Worm (Caenorhabditis elegans) whole organism, young adult: Measurements from ENCODE around the gene clec-122.

Source experiments
- B0035.1 ChIP-seq: sonication (generic microtip); optimal IDR thresholded peaks from 2 replicates; lab custom pipeline; 2016; ENCODE audit warnings: missing genetic modification characterization, mild to moderate bottlenecking, missing compliant biosample characterization, missing genotype, missing genetic modification reagents
- B0261.1 ChIP-seq: sonication (generic microtip); optimal IDR thresholded peaks from 2 replicates; lab custom pipeline; 2016; ENCODE audit warnings: mild to moderate bottlenecking, missing genetic modification characterization, moderate library complexity, missing compliant biosample characterization
- F33H1.4 ChIP-seq: fragments of 200-800 bp; sonication (Bioruptor generic); IDR thresholded peaks from 2 replicates; pipeline ENCODE4 v1.3.6; 2022; ENCODE audit warnings: missing genetic modification reagents, missing genetic modification characterization, missing compliant biosample characterization
- F52B5.7 ChIP-seq: sonication (generic microtip); optimal IDR thresholded peaks from 2 replicates; lab custom pipeline; 2016; ENCODE audit warnings: mild to moderate bottlenecking, missing genetic modification characterization, missing compliant biosample characterization
- F57C9.4 ChIP-seq: sonication (generic microtip); optimal IDR thresholded peaks from 2 replicates; lab custom pipeline; 2017; ENCODE audit warnings: mild to moderate bottlenecking, missing genetic modification characterization, missing compliant biosample characterization
- K11D2.4 ChIP-seq: fragments of 200-800 bp; sonication (Bioruptor generic); IDR thresholded peaks from 2 replicates; pipeline ENCODE4 v1.3.6; 2022; ENCODE audit warnings: missing genetic modification reagents, missing genetic modification characterization, missing compliant biosample characterization
- K12H6.12 ChIP-seq: fragments of 200-800 bp; sonication (Bioruptor generic); optimal IDR thresholded peaks from 2 replicates; lab custom pipeline; 2018; ENCODE audit warnings: mild to moderate bottlenecking, missing genetic modification characterization, missing compliant biosample characterization
- Y95B8A.8 ChIP-seq: fragments of 200-800 bp; sonication (Bioruptor generic); IDR thresholded peaks from 2 replicates; pipeline ENCODE4 v1.3.6; 2022; ENCODE audit warnings: missing genetic modification reagents, missing genetic modification characterization, missing compliant biosample characterization
- aptf-3 ChIP-seq: fragments of 200-800 bp; sonication (Bioruptor generic); IDR thresholded peaks from 2 replicates; pipeline ENCODE4 v1.3.6; 2022; ENCODE audit warnings: missing genetic modification characterization, missing compliant biosample characterization
- attf-3 ChIP-seq: fragments of 200-800 bp; sonication (Bioruptor generic); conservative IDR thresholded peaks from 2 replicates; pipeline ENCODE4 v1.3.6; 2022; ENCODE audit warnings: missing genetic modification reagents, missing genetic modification characterization, missing compliant biosample characterization
- attf-6 ChIP-seq: fragments of 200-800 bp; sonication (Bioruptor generic); IDR thresholded peaks from 2 replicates; pipeline ENCODE4 v1.3.6; 2022; ENCODE audit warnings: missing genetic modification reagents, missing genetic modification characterization, missing compliant biosample characterization
- bed-2 ChIP-seq: fragments of 200-800 bp; sonication (Bioruptor generic); IDR thresholded peaks from 2 replicates; pipeline ENCODE4 v1.3.6; 2022; ENCODE audit warnings: missing genetic modification reagents, missing genetic modification characterization, missing compliant biosample characterization
- cebp-2 ChIP-seq: fragments of 200-800 bp; sonication (Bioruptor generic); IDR thresholded peaks from 2 replicates; pipeline ENCODE4 v1.3.6; 2022; ENCODE audit warnings: missing genetic modification characterization, missing compliant biosample characterization
- ceh-100 ChIP-seq: fragments of 200-800 bp; sonication (Bioruptor generic); IDR thresholded peaks from 2 replicates; pipeline ENCODE4 v1.3.6; 2022; ENCODE audit warnings: missing genetic modification reagents, missing genetic modification characterization, missing compliant biosample characterization
- ceh-40 ChIP-seq: fragments of 200-800 bp; sonication (Bioruptor generic); IDR thresholded peaks from 2 replicates; pipeline ENCODE4 v1.3.6; 2022; ENCODE audit warnings: missing genetic modification characterization, missing compliant biosample characterization
- dox-1 ChIP-seq: fragments of 200-800 bp; sonication (Bioruptor generic); IDR thresholded peaks from 2 replicates; pipeline ENCODE4 v1.3.6; 2022; ENCODE audit warnings: missing genetic modification reagents, missing genetic modification characterization, missing compliant biosample characterization
- dpff-1 ChIP-seq: sonication (generic microtip); optimal IDR thresholded peaks from 2 replicates; lab custom pipeline; 2017; ENCODE audit warnings: mild to moderate bottlenecking, missing genetic modification characterization, missing compliant biosample characterization
- egrh-3 ChIP-seq: fragments of 200-800 bp; sonication (Bioruptor generic); IDR thresholded peaks from 2 replicates; pipeline ENCODE4 v1.3.6; 2022; ENCODE audit warnings: missing genetic modification reagents, missing genetic modification characterization, missing compliant biosample characterization
- gei-17 ChIP-seq: fragments of 200-800 bp; sonication (Bioruptor generic); optimal IDR thresholded peaks from 2 replicates; lab custom pipeline; 2018; ENCODE audit warnings: mild to moderate bottlenecking, missing genetic modification characterization, missing compliant biosample characterization
- him-1 ChIP-seq: sonication (generic microtip); optimal IDR thresholded peaks from 2 replicates; lab custom pipeline; 2016; ENCODE audit warnings: missing genotype, missing genetic modification reagents, missing genetic modification characterization, missing compliant biosample characterization
- hmg-1.2 ChIP-seq: fragments of 200-800 bp; sonication (Bioruptor generic); IDR thresholded peaks from 2 replicates; pipeline ENCODE4 v1.3.6; 2022; ENCODE audit warnings: missing genetic modification reagents, missing genetic modification characterization, missing compliant biosample characterization
- hrde-1 ChIP-seq: sonication (generic microtip); optimal IDR thresholded peaks from 2 replicates; lab custom pipeline; 2016; ENCODE audit warnings: missing genetic modification characterization, mild to moderate bottlenecking, missing compliant biosample characterization, moderate library complexity, missing genotype, missing genetic modification reagents, borderline replicate concordance
- lag-1 ChIP-seq: fragments of 200-800 bp; sonication (Bioruptor generic); IDR thresholded peaks from 2 replicates; pipeline ENCODE4 v1.3.6; 2022; ENCODE audit warnings: missing genetic modification reagents, missing genetic modification characterization, missing compliant biosample characterization
- lin-40 ChIP-seq: sonication (generic microtip); optimal IDR thresholded peaks from 2 replicates; lab custom pipeline; 2016; ENCODE audit warnings: missing genetic modification characterization, mild to moderate bottlenecking, missing compliant biosample characterization, missing genotype, missing genetic modification reagents
- mcd-1 ChIP-seq: fragments of 200-800 bp; sonication (Bioruptor generic); IDR thresholded peaks from 2 replicates; pipeline ENCODE4 v1.3.6; 2022; ENCODE audit warnings: missing genetic modification reagents, missing genetic modification characterization, missing compliant biosample characterization
- nfya-2 ChIP-seq: fragments of 200-800 bp; sonication (Bioruptor generic); IDR thresholded peaks from 2 replicates; pipeline ENCODE4 v1.3.6; 2022; ENCODE audit warnings: missing genetic modification reagents, missing genetic modification characterization, missing compliant biosample characterization
- nfyb-1 ChIP-seq: fragments of 200-800 bp; sonication (Bioruptor generic); IDR thresholded peaks from 2 replicates; pipeline ENCODE4 v1.3.6; 2022; ENCODE audit warnings: missing genetic modification reagents, missing genetic modification characterization, missing compliant biosample characterization
- nhr-179 ChIP-seq: sonication (generic microtip); optimal IDR thresholded peaks from 2 replicates; lab custom pipeline; 2016; ENCODE audit warnings: mild to moderate bottlenecking, missing genetic modification characterization, missing compliant biosample characterization
- nhr-27 ChIP-seq: fragments of 200-800 bp; sonication (Bioruptor generic); optimal IDR thresholded peaks from 2 replicates; lab custom pipeline; 2018; ENCODE audit warnings: mild to moderate bottlenecking, missing genetic modification characterization, moderate library complexity, missing compliant biosample characterization
- nhr-90 ChIP-seq: sonication (generic microtip); optimal IDR thresholded peaks from 2 replicates; lab custom pipeline; 2016; ENCODE audit warnings: missing genotype, mild to moderate bottlenecking, missing genetic modification characterization, missing compliant biosample characterization
- rcor-1 ChIP-seq: fragments of 200-800 bp; sonication (Bioruptor generic); IDR thresholded peaks from 2 replicates; pipeline ENCODE4 v1.3.6; 2022; ENCODE audit warnings: missing genetic modification reagents, missing genetic modification characterization, missing compliant biosample characterization
- rpc-1 ChIP-seq, 2 experiments: fragments of 150-350 bp in 1 of 2; sonication (generic microtip) in 1 of 2; optimal IDR thresholded peaks; 2 replicates each; lab custom pipeline; 2014 to 2018; ENCODE audit warnings: missing biosample characterization in 1 of 2, missing genetic modification characterization in 1 of 2, missing genetic modification reagents in 1 of 2, missing genotype in 1 of 2
- sea-2 ChIP-seq: fragments of 200-800 bp; sonication (Bioruptor generic); IDR thresholded peaks from 2 replicates; pipeline ENCODE4 v1.3.6; 2022; ENCODE audit warnings: missing genetic modification characterization, missing compliant biosample characterization
- snpc-1.1 ChIP-seq: sonication (generic microtip); optimal IDR thresholded peaks from 2 replicates; lab custom pipeline; 2017; ENCODE audit warnings: missing genetic modification characterization, mild to moderate bottlenecking, missing compliant biosample characterization, antibody characterized with exemption, moderate library complexity, missing genotype, missing genetic modification reagents; ENCODE audit not compliant: insufficient read depth
- snpc-3.4 ChIP-seq: sonication (generic microtip); optimal IDR thresholded peaks from 2 replicates; lab custom pipeline; 2017; ENCODE audit warnings: missing genetic modification characterization, mild to moderate bottlenecking, missing compliant biosample characterization, antibody characterized with exemption, moderate library complexity, missing genotype, missing genetic modification reagents
- snpc-4 ChIP-seq, 5 experiments: fragments of 150-350 bp in 1 of 5; sonication (generic microtip) in 4 of 5; optimal IDR thresholded peaks; 2 replicates each; lab custom pipeline; 2014 to 2018; ENCODE audit warnings: missing genetic modification characterization in 5 of 5, missing biosample characterization in 3 of 5, antibody characterized with exemption in 2 of 5, mild to moderate bottlenecking in 2 of 5, missing compliant biosample characterization in 2 of 5, missing genotype in 2 of 5, moderate library complexity in 2 of 5, missing genetic modification reagents in 1 of 5
- sptf-2 ChIP-seq: fragments of 200-800 bp; sonication (Bioruptor generic); optimal IDR thresholded peaks from 2 replicates; lab custom pipeline; 2018; ENCODE audit warnings: mild to moderate bottlenecking, missing genetic modification characterization, missing compliant biosample characterization
- tbp1 ChIP-seq: fragments of 200-800 bp; sonication (Bioruptor generic); optimal IDR thresholded peaks from 2 replicates; lab custom pipeline; 2018; ENCODE audit warnings: mild to moderate bottlenecking, missing genetic modification characterization, missing compliant biosample characterization
- zfh-2 ChIP-seq: fragments of 200-800 bp; sonication (Bioruptor generic); conservative IDR thresholded peaks from 2 replicates; pipeline ENCODE4 v1.3.6; 2022; ENCODE audit warnings: missing genetic modification reagents, missing genetic modification characterization, missing compliant biosample characterization
- ztf-28 ChIP-seq: fragments of 200-800 bp; sonication (Bioruptor generic); IDR thresholded peaks from 2 replicates; pipeline ENCODE4 v1.3.6; 2022; ENCODE audit warnings: missing genetic modification reagents, missing genetic modification characterization, missing compliant biosample characterization
- ztf-3 ChIP-seq: fragments of 200-800 bp; sonication (Bioruptor generic); optimal IDR thresholded peaks from 2 replicates; lab custom pipeline; 2018; ENCODE audit warnings: mild to moderate bottlenecking, missing genetic modification characterization, missing compliant biosample characterization

Gene clec-122

DNA sequence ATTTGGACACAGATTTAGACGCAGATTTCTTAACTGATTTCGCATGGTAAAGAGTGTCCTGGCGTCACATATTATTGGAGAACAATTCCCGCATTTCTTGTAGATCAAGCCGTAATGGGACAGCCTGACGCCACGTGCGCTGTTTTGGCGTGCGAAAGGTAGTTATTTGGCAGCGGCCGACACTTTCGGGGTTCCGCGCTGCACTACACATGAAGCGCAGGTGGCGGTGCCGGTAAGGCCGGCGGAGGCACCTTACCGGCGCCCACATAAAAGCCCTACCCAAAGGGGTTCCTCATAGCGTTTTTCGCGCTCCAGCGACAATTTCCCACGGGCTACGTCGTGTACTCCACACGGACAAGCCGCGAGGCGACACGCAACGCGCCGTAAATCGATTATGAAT, 4.2 kb downstream of the clec-122 start (continued):
- no peak for TF ChIP-seq attf-6 (GFP tag; lab: Robert Waterston, UW)
- TF ChIP-seq B0035.1 (tag; lab: Kevin White, UChicago), result no peak
- TF ChIP-seq rcor-1 (GFP tag; lab: Robert Waterston, UW), result no peak
- no peak for TF ChIP-seq lin-40 (tag; lab: Kevin White, UChicago)
- TF ChIP-seq aptf-3, result no peak
- TF ChIP-seq ceh-40, result no peak
- TF ChIP-seq F52B5.7, result no peak
- TF ChIP-seq attf-3 (GFP tag; lab: Robert Waterston, UW), result 0 out of 2 replicates have a peak, but pooled peaks have one; percentile 7
- TF ChIP-seq, all 124 proteins: peak for 8

DNA sequence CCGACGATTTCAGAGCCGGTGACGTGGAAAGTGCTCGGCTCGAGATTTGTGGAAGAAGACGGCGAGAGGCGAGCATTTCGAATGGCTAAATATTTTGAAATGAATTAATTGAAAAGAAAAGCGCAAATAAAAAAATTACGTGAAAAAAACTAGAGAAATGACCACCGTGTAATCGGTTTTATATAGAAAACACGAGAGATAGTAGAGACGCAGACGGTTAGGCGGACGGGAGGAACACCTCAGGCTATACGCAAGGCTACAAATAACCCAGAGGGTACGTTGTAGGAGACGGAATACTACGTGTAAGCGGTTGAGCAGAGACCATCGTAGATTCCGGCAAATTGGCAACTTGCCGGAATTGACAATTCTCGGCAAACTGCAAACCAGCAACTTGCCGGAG, 5.3 kb downstream of the clec-122 start, which contains the start of gene Y25C1A.13:
Gene Y25C1A.13, minus strand, starts transcription at position 101 of the 400 bp plus-strand sequence.
- TF ChIP-seq B0035.1 (tag; lab: Kevin White, UChicago) (no peak), nfya-2 (no peak), hmg-1.2 (GFP tag; lab: Robert Waterston, UW) (peak; percentile 63)

DNA sequence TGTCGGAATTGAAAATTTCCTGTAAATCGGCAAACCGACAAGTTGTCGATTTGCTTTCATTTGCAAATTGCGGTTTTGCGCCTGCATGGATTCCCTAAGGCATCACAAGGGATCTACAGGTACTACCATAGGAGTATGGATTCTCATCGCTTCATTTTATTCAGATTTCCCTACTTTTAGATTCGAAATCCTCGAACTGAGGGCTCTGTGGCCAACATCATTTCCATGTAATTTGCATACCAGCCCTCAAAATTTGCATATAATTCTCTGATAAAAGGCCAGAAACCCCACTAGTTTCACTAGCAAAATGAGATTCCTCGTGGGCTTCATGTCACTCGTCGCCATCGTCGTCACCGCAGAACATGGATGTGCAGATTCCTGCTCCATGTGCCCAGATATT, 6.4 kb downstream of the clec-122 start, which contains the start of gene Y25C1A.2:
Gene Y25C1A.2, plus strand, starts transcription at position 301 of the 400 bp plus-strand sequence.
- TF ChIP-seq gei-17 (GFP tag; lab: Kevin White, UChicago), result no peak
- TF ChIP-seq bed-2 (GFP tag; lab: Robert Waterston, UW), result no peak
- TF ChIP-seq egrh-3, result no peak
- no peak for TF ChIP-seq him-1 (tag; lab: Kevin White, UChicago)
- no peak for TF ChIP-seq sptf-2 (GFP tag; lab: Kevin White, UChicago)
- TF ChIP-seq dpff-1 (tag; lab: Kevin White, UChicago), result no peak
- TF ChIP-seq tbp1 (GFP tag; lab: Kevin White, UChicago), result no peak
- no peak for TF ChIP-seq Y95B8A.8 (GFP tag; lab: Robert Waterston, UW)
- TF ChIP-seq lag-1 (GFP tag; lab: Robert Waterston, UW), result no peak
- TF ChIP-seq nhr-27 (tag; lab: Kevin White, UChicago), result no peak
- no peak for TF ChIP-seq nhr-90 (tag; lab: Kevin White, UChicago)
- TF ChIP-seq rpc-1 (optimal IDR thresholded peaks at IDR 0.05; lab: Kevin White, UChicago), result no peak
- no peak for TF ChIP-seq rpc-1 (tag; optimal IDR thresholded peaks at IDR 0.05; lab: Kevin White, UChicago)
- TF ChIP-seq zfh-2 (GFP tag; lab: Robert Waterston, UW), result no peak
- no peak for TF ChIP-seq ztf-28 (GFP tag; lab: Robert Waterston, UW)
- no peak for TF ChIP-seq K11D2.4
- no peak for TF ChIP-seq F57C9.4
- TF ChIP-seq nfyb-1, result no peak
- TF ChIP-seq sea-2 (GFP tag; lab: Robert Waterston, UW), result no peak
- no peak for TF ChIP-seq F33H1.4 (GFP tag; lab: Robert Waterston, UW)
- TF ChIP-seq K12H6.12 (tag; lab: Kevin White, UChicago), result no peak

DNA sequence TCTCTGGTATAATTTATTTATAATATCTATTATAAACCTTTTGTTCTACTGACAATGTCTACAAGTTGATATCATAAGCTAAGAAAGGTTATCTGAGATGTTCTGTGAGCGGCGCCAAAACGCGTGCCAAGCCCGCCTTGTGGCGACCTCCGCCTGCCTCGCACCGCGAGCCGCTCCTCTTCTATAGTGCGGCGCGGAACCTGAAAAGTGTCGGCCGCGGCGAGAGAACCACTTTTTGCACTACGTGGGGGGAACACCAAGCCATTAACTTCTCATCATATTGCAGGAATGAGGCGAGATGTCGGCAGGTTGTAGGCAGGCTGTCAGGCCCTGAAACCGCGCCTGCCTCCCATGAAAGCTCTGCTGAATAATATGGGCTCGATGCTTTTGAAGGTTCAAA, 7.4 kb downstream of the clec-122 start:
- TF ChIP-seq ceh-40 (no peak), nhr-179 (tag; lab: Kevin White, UChicago) (peak; percentile 18), ztf-28 (GFP tag; lab: Robert Waterston, UW) (0 out of 2 replicates have a peak, but pooled peaks have one; percentile 35), hmg-1.2 (GFP tag; lab: Robert Waterston, UW) (peak; percentile 60), ztf-3 (GFP tag; lab: Kevin White, UChicago) (no peak), sea-2 (GFP tag; lab: Robert Waterston, UW) (no peak), zfh-2 (GFP tag; lab: Robert Waterston, UW) (peak; percentile 91), ceh-100 (GFP tag; lab: Robert Waterston, UW) (no peak), snpc-3.4 (tag; lab: Kevin White, UChicago) (peak; percentile 32), B0261.1 (tag; lab: Kevin White, UChicago) (no peak), hrde-1 (tag; lab: Kevin White, UChicago) (no peak), snpc-1.1 (peak; percentile 84), dox-1 (0 out of 2 replicates have a peak, but pooled peaks have one; percentile 23), cebp-2 (GFP tag; lab: Robert Waterston, UW) (no peak), mcd-1 (peak; percentile 40; the same call in 1 of the 2 replicates), egrh-3 (peak; percentile 69; the same call in 1 of the 2 replicates), snpc-4 (GFP tag; optimal IDR thresholded peaks at IDR 0.05; lab: Kevin White, UChicago) (peak; percentile 81), snpc-4 (tag; optimal IDR thresholded peaks at IDR 0.05; lab: Kevin White, UChicago) (peak; percentile 35 to 94 (median 86)), K11D2.4 (no peak)
